Fruit fly (Drosophila melanogaster) whole organism, adult: ENCODE data around the gene CG9667.

Experiments used
- CG7045 ChIP-seq: fragments of 200-800 bp; sonication (Bioruptor generic); optimal IDR thresholded peaks from 2 replicates; lab custom pipeline; 2017; ENCODE audit warnings: missing biosample characterization, mild to moderate bottlenecking, missing genetic modification characterization
- cic ChIP-seq: fragments of 200-800 bp; sonication (Bioruptor generic); optimal IDR thresholded peaks from 2 replicates; lab custom pipeline; 2017; ENCODE audit warnings: missing biosample characterization, mild to moderate bottlenecking, missing genetic modification characterization, moderate library complexity
- cnc ChIP-seq, 2 experiments: fragments of >200 bp; optimal IDR thresholded peaks; 2 replicates each; lab custom pipeline; 2017
- toe ChIP-seq: fragments of 200-800 bp; sonication (Bioruptor generic); optimal IDR thresholded peaks from 2 replicates; lab custom pipeline; 2016; ENCODE audit warnings: missing biosample characterization, missing genetic modification characterization

DNA sequence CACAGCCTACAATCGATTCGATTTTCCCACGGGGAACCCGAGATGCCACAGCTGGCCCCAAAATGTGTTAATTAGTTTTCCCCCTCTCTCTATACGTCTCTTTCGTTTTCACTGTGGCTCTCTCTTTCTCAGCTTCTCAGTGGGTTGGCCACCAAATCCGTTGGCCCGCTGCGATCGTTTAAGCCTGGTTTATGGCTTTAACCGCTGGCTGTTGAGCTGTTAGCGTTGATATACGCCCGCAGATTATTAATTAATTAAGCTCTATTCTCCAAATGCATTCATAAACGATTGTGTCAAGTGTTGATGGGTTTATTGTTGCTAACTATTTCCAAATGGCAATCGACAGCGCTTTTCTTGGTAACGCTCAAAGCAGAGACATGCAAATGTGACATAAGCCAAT lies 32.2 kb upstream of the CG9667 start:
- no peak for TF ChIP-seq cic
- no peak for TF ChIP-seq cnc (optimal IDR thresholded peaks at IDR 0.05; lab: Kevin White, UChicago)
- TF ChIP-seq toe, result no peak
- no peak for TF ChIP-seq CG7045 (GFP tag; lab: Kevin White, UChicago)
